Fruit fly (Drosophila melanogaster) whole organism: ENCODE data around the gene 5PtaseI.

ENCODE experiments used
- CG8478 ChIP-seq: fragments of >200 bp; optimal IDR thresholded peaks from 2 replicates; lab custom pipeline; 2018; ENCODE audit warnings: inconsistent platforms
- EcR ChIP-seq, 2 experiments: fragments of >200 bp; optimal IDR thresholded peaks; 2 replicates each; lab custom pipeline; 2017; ENCODE audit warnings: missing biosample characterization in 2 of 2, missing genetic modification characterization in 2 of 2, missing genetic modification reagents in 2 of 2
- pan ChIP-seq: fragments of >200 bp; optimal IDR thresholded peaks from 2 replicates; lab custom pipeline; 2017
- psq ChIP-seq: fragments of >200 bp; optimal IDR thresholded peaks from 2 replicates; lab custom pipeline; 2017

- TF ChIP-seq CG8478 (lab: Kevin White, UChicago) = no peak
- TF ChIP-seq psq (lab: Kevin White, UChicago) = no peak
- no peak for TF ChIP-seq EcR (GFP tag; optimal IDR thresholded peaks at IDR 0.05; lab: Kevin White, UChicago)
- no peak for TF ChIP-seq pan (lab: Kevin White, UChicago)
These were observed 1.1 kb upstream of the 5PtaseI start, which contains the start of gene CG11786 for dm6 chr3R:25046023-25046422.
